Fruit fly (Drosophila melanogaster) whole organism, embryonic: Measurements from ENCODE around the gene GstD5.

Experiments
- Adf1 ChIP-seq: fragments of 200-800 bp; sonication (Bioruptor generic); IDR thresholded peaks from 2 replicates; pipeline ENCODE4 v1.3.6; 2022; ENCODE audit warnings: missing biosample characterization, missing genetic modification characterization
- CG12104 ChIP-seq: fragments of 200-800 bp; sonication (Bioruptor generic); optimal IDR thresholded peaks from 3 replicates; lab custom pipeline; 2016; ENCODE audit warnings: missing biosample characterization, missing genetic modification characterization
- CG12155 ChIP-seq: fragments of 200-800 bp; sonication (Bioruptor generic); optimal IDR thresholded peaks from 3 replicates; lab custom pipeline; 2016; ENCODE audit warnings: missing biosample characterization, missing genetic modification characterization
- CG15696 ChIP-seq: fragments of 200-800 bp; sonication (Bioruptor generic); optimal IDR thresholded peaks from 2 replicates; lab custom pipeline; 2019; ENCODE audit warnings: missing biosample characterization, mild to moderate bottlenecking, missing genetic modification characterization, moderate library complexity
- CG17359 ChIP-seq: fragments of 200-800 bp; sonication (Bioruptor generic); optimal IDR thresholded peaks from 3 replicates; lab custom pipeline; 2018; ENCODE audit warnings: missing biosample characterization, mild to moderate bottlenecking, missing genetic modification characterization, moderate library complexity
- CG17385 ChIP-seq: fragments of 200-800 bp; sonication (Bioruptor generic); optimal IDR thresholded peaks from 3 replicates; lab custom pipeline; 2018; ENCODE audit warnings: missing biosample characterization, mild to moderate bottlenecking, missing genetic modification characterization
- CG30020 ChIP-seq: fragments of 200-800 bp; optimal IDR thresholded peaks from 2 replicates; lab custom pipeline; 2019; ENCODE audit warnings: missing biosample characterization, mild to moderate bottlenecking, missing genetic modification characterization, moderate library complexity
- CG3281 ChIP-seq: fragments of 200-800 bp; sonication (Bioruptor generic); optimal IDR thresholded peaks from 3 replicates; lab custom pipeline; 2017; ENCODE audit warnings: missing biosample characterization, mild to moderate bottlenecking, missing genetic modification characterization
- CG33557 ChIP-seq: fragments of 200-800 bp; sonication (Bioruptor generic); optimal IDR thresholded peaks from 2 replicates; lab custom pipeline; 2019; ENCODE audit warnings: missing biosample characterization, mild to moderate bottlenecking, missing genetic modification characterization, moderate library complexity
- CG4820 ChIP-seq: fragments of 200-800 bp; sonication (Bioruptor generic); optimal IDR thresholded peaks from 3 replicates; lab custom pipeline; 2016; ENCODE audit warnings: missing biosample characterization, missing genetic modification characterization
- CG4854 ChIP-seq: fragments of 200-800 bp; sonication (Bioruptor generic); optimal IDR thresholded peaks from 2 replicates; lab custom pipeline; 2016; ENCODE audit warnings: missing biosample characterization, missing genetic modification characterization, inconsistent platforms
- CG7745 ChIP-seq: fragments of 200-800 bp; sonication (Bioruptor generic); optimal IDR thresholded peaks from 2 replicates; lab custom pipeline; 2018; ENCODE audit warnings: missing biosample characterization, mild to moderate bottlenecking, missing genetic modification characterization, moderate library complexity
- CG8388 ChIP-seq: fragments of 200-800 bp; sonication (Bioruptor generic); optimal IDR thresholded peaks from 2 replicates; lab custom pipeline; 2019; ENCODE audit warnings: missing biosample characterization, mild to moderate bottlenecking, missing genetic modification characterization, moderate library complexity
- CG9215 ChIP-seq: fragments of 200-800 bp; sonication (Bioruptor generic); IDR thresholded peaks from 2 replicates; pipeline ENCODE4 v1.3.6; 2022; ENCODE audit warnings: missing biosample characterization, missing genetic modification characterization
- CG9727 ChIP-seq: fragments of 200-800 bp; sonication (Bioruptor generic); optimal IDR thresholded peaks from 3 replicates; lab custom pipeline; 2017; ENCODE audit warnings: missing biosample characterization, mild to moderate bottlenecking, missing genetic modification characterization
- D19A ChIP-seq: fragments of 200-800 bp; optimal IDR thresholded peaks from 3 replicates; lab custom pipeline; 2019; ENCODE audit warnings: missing biosample characterization, mild to moderate bottlenecking, missing genetic modification characterization, moderate library complexity
- Dip3 ChIP-seq: fragments of 200-800 bp; sonication (Bioruptor generic); optimal IDR thresholded peaks from 3 replicates; lab custom pipeline; 2016; ENCODE audit warnings: missing biosample characterization, missing genetic modification characterization
- Doc3 ChIP-seq: fragments of 200-800 bp; sonication (Bioruptor generic); IDR thresholded peaks from 3 replicates; pipeline ENCODE4 v1.3.6; 2022; ENCODE audit warnings: missing biosample characterization, missing genetic modification characterization; ENCODE audit not compliant: partially characterized antibody
- Dp ChIP-seq: fragments of 200-800 bp; sonication (Bioruptor generic); optimal IDR thresholded peaks from 2 replicates; lab custom pipeline; 2018; ENCODE audit warnings: missing biosample characterization, mild to moderate bottlenecking, missing genetic modification characterization, moderate library complexity
- Drgx ChIP-seq: fragments of 200-800 bp; sonication (Bioruptor generic); IDR thresholded peaks from 2 replicates; pipeline ENCODE4 v1.3.6; 2022; ENCODE audit warnings: missing biosample characterization, missing genetic modification characterization
- E2f2 ChIP-seq: fragments of 200-800 bp; sonication (Bioruptor generic); IDR thresholded peaks from 2 replicates; pipeline ENCODE4 v1.3.6; 2022; ENCODE audit warnings: missing biosample characterization, missing genetic modification characterization
- Fer2 ChIP-seq: fragments of 200-800 bp; sonication (Bioruptor generic); optimal IDR thresholded peaks from 2 replicates; lab custom pipeline; 2018; ENCODE audit warnings: missing biosample characterization, mild to moderate bottlenecking, missing genetic modification characterization, moderate library complexity
- Hmr ChIP-seq: fragments of 200-800 bp; sonication (Bioruptor generic); optimal IDR thresholded peaks from 3 replicates; lab custom pipeline; 2017; ENCODE audit warnings: mild to moderate bottlenecking, missing biosample characterization, missing genetic modification reagents, missing genetic modification characterization
- Meics ChIP-seq: fragments of 200-800 bp; sonication (Bioruptor generic); optimal IDR thresholded peaks from 2 replicates; lab custom pipeline; 2017; ENCODE audit warnings: missing biosample characterization, mild to moderate bottlenecking, missing genetic modification characterization
- Myb ChIP-seq: fragments of 200-800 bp; sonication (Bioruptor generic); optimal IDR thresholded peaks from 2 replicates; lab custom pipeline; 2016; ENCODE audit warnings: missing biosample characterization, missing genetic modification characterization
- Nf-YA ChIP-seq: fragments of 200-800 bp; sonication (Bioruptor generic); IDR thresholded peaks from 2 replicates; pipeline ENCODE4 v1.3.6; 2022; ENCODE audit warnings: missing biosample characterization, missing genetic modification characterization
- Sry-δ ChIP-seq: fragments of 200-800 bp; sonication (Bioruptor generic); optimal IDR thresholded peaks from 2 replicates; lab custom pipeline; 2016; ENCODE audit warnings: missing biosample characterization, missing genetic modification characterization
- amos ChIP-seq: fragments of 200-800 bp; sonication (Bioruptor generic); IDR thresholded peaks from 2 replicates; pipeline ENCODE4 v1.3.6; 2022; ENCODE audit warnings: missing biosample characterization, missing genetic modification characterization; ENCODE audit not compliant: partially characterized antibody
- cas ChIP-seq: fragments of 200-800 bp; sonication (Bioruptor generic); IDR thresholded peaks from 2 replicates; pipeline ENCODE4 v1.3.6; 2022; ENCODE audit warnings: missing biosample characterization, missing genetic modification characterization
- chinmo ChIP-seq: fragments of 200-800 bp; sonication (Bioruptor generic); IDR thresholded peaks from 4 replicates; pipeline ENCODE4 v1.3.6; 2022; ENCODE audit warnings: missing biosample characterization, missing genetic modification characterization; ENCODE audit not compliant: partially characterized antibody
- ci ChIP-seq: fragments of 200-800 bp; sonication (Bioruptor generic); IDR thresholded peaks from 3 replicates; pipeline ENCODE4 v1.3.6; 2022; ENCODE audit warnings: missing biosample characterization, missing genetic modification characterization
- corto ChIP-seq: fragments of 200-800 bp; sonication (Bioruptor generic); optimal IDR thresholded peaks from 2 replicates; lab custom pipeline; 2016; ENCODE audit warnings: missing biosample characterization, mild to moderate bottlenecking, missing genetic modification characterization, moderate library complexity
- dmrt11E ChIP-seq: fragments of 200-800 bp; sonication (Bioruptor generic); optimal IDR thresholded peaks from 3 replicates; lab custom pipeline; 2018; ENCODE audit warnings: missing biosample characterization, mild to moderate bottlenecking, missing genetic modification characterization, moderate library complexity
- exex ChIP-seq: fragments of 200-800 bp; sonication (Bioruptor generic); optimal IDR thresholded peaks from 4 replicates; lab custom pipeline; 2018; ENCODE audit warnings: missing biosample characterization, mild to moderate bottlenecking, missing genetic modification characterization, moderate library complexity
- fd96Cb ChIP-seq: fragments of 200-800 bp; sonication (Bioruptor generic); optimal IDR thresholded peaks from 2 replicates; lab custom pipeline; 2018; ENCODE audit warnings: missing biosample characterization, mild to moderate bottlenecking, missing genetic modification characterization, moderate library complexity
- gsb-n ChIP-seq: fragments of 200-800 bp; sonication (Bioruptor generic); optimal IDR thresholded peaks from 3 replicates; lab custom pipeline; 2018; ENCODE audit warnings: missing biosample characterization, mild to moderate bottlenecking, missing genetic modification characterization
- ham ChIP-seq: fragments of 200-800 bp; sonication (Bioruptor generic); IDR thresholded peaks from 2 replicates; pipeline ENCODE4 v1.3.6; 2022; ENCODE audit warnings: missing biosample characterization, missing genetic modification characterization
- her ChIP-seq: fragments of 200-800 bp; sonication (Bioruptor generic); optimal IDR thresholded peaks from 2 replicates; lab custom pipeline; 2016; ENCODE audit warnings: missing biosample characterization, missing genetic modification characterization
- lbe ChIP-seq: fragments of 200-800 bp; sonication (Bioruptor generic); optimal IDR thresholded peaks from 2 replicates; lab custom pipeline; 2016; ENCODE audit warnings: missing biosample characterization, mild to moderate bottlenecking, missing genetic modification characterization
- lmd ChIP-seq: fragments of 200-800 bp; sonication (Bioruptor generic); IDR thresholded peaks from 2 replicates; pipeline ENCODE4 v1.3.6; 2022; ENCODE audit warnings: missing biosample characterization, missing genetic modification characterization
- luna ChIP-seq: fragments of 200-800 bp; sonication (Bioruptor generic); optimal IDR thresholded peaks from 2 replicates; lab custom pipeline; 2016; ENCODE audit warnings: missing biosample characterization, missing genetic modification characterization
- odd ChIP-seq: fragments of 200-800 bp; sonication (Bioruptor generic); optimal IDR thresholded peaks from 2 replicates; lab custom pipeline; 2017; ENCODE audit warnings: missing biosample characterization, mild to moderate bottlenecking, missing genetic modification characterization
- psq ChIP-seq: fragments of 200-800 bp; sonication (Bioruptor generic); optimal IDR thresholded peaks from 2 replicates; lab custom pipeline; 2017; ENCODE audit warnings: missing biosample characterization, missing genetic modification characterization
- stwl ChIP-seq: fragments of 200-800 bp; sonication (Bioruptor generic); optimal IDR thresholded peaks from 3 replicates; lab custom pipeline; 2018; ENCODE audit warnings: missing biosample characterization, mild to moderate bottlenecking, missing genetic modification characterization, moderate library complexity
- tin ChIP-seq: fragments of 200-800 bp; sonication (Bioruptor generic); optimal IDR thresholded peaks from 3 replicates; lab custom pipeline; 2016; ENCODE audit warnings: missing biosample characterization, missing genetic modification characterization
- toy ChIP-seq: fragments of 200-800 bp; sonication (Bioruptor generic); IDR thresholded peaks from 2 replicates; pipeline ENCODE4 v1.3.6; 2022; ENCODE audit warnings: missing biosample characterization, missing genetic modification characterization
- zf30C ChIP-seq: fragments of 200-800 bp; sonication (Bioruptor generic); optimal IDR thresholded peaks from 3 replicates; lab custom pipeline; 2018; ENCODE audit warnings: missing biosample characterization, mild to moderate bottlenecking, missing genetic modification characterization

The GstD5 gene

dm6 chr3R:12406235-12407196, 31.0 kb downstream of the GstD5 start, which contains the start of gene CG5167 (continued):
- peak; percentile 45 for TF ChIP-seq Sry-δ
- peak; percentile 60 for TF ChIP-seq stwl (tag; lab: Kevin White, UChicago)
- TF ChIP-seq ci: peak; percentile 43; the same call in 1 of the 3 replicates
- peak; percentile 5 for TF ChIP-seq CG30020
- TF ChIP-seq Fer2 (tag; lab: Kevin White, UChicago): no peak
- TF ChIP-seq Dip3 (GFP tag; lab: Kevin White, UChicago): peak; percentile 7
- peak; percentile 23 for TF ChIP-seq CG17385 (GFP tag; lab: Kevin White, UChicago)
- TF ChIP-seq zf30C (GFP tag; lab: Kevin White, UChicago): no peak
- TF ChIP-seq CG9727: peak; percentile 59
- TF ChIP-seq CG33557 (GFP tag; lab: Kevin White, UChicago): peak; percentile 19
- TF ChIP-seq CG12155 (GFP tag; lab: Kevin White, UChicago): peak; percentile 38
- peak; percentile 3 for TF ChIP-seq odd (GFP tag; lab: Kevin White, UChicago)
- peak; percentile 42 for TF ChIP-seq dmrt11E (tag; lab: Kevin White, UChicago)
- peak; percentile 24 for TF ChIP-seq CG3281 (GFP tag; lab: Kevin White, UChicago)
- TF ChIP-seq toy (GFP tag; lab: Robert Waterston, UW): no peak
- TF ChIP-seq Meics (GFP tag; lab: Kevin White, UChicago): peak; percentile 38
- peak; percentile 51 for TF ChIP-seq D19A (tag; lab: Kevin White, UChicago)
- TF ChIP-seq Drgx (GFP tag; lab: Robert Waterston, UW): peak; percentile 54; the same call in 1 of the 2 replicates
- peak; percentile 89 for TF ChIP-seq exex (tag; lab: Kevin White, UChicago)
- peak; percentile 99 for TF ChIP-seq CG4820 (GFP tag; lab: Kevin White, UChicago)
- no peak for TF ChIP-seq psq
- TF ChIP-seq Dp: peak; percentile 45
- peak; percentile 39 for TF ChIP-seq CG15696 (tag; lab: Kevin White, UChicago)
- no peak for TF ChIP-seq ham (GFP tag; lab: Robert Waterston, UW)
- TF ChIP-seq Nf-YA (GFP tag; lab: Robert Waterston, UW): no peak
- TF ChIP-seq fd96Cb (tag; lab: Kevin White, UChicago): peak; percentile 9
- peak; percentile 35 for TF ChIP-seq Hmr (GFP tag; lab: Kevin White, UChicago)
- peak; percentile 36 for TF ChIP-seq CG12104 (GFP tag; lab: Kevin White, UChicago)
- 0 out of 4 replicates have a peak, but pooled peaks have one; percentile 25 for TF ChIP-seq chinmo
- TF ChIP-seq CG7745 (tag; lab: Kevin White, UChicago): no peak
- TF ChIP-seq CG8388 (GFP tag; lab: Kevin White, UChicago): peak; percentile 24
- no peak for TF ChIP-seq CG4854 (GFP tag; lab: Kevin White, UChicago)
- TF ChIP-seq lmd (GFP tag; lab: Robert Waterston, UW): peak; percentile 16; the same call in 1 of the 2 replicates
- TF ChIP-seq Doc3 (GFP tag; lab: Robert Waterston, UW): peak; percentile 53; the same call in 1 of the 3 replicates
- TF ChIP-seq gsb-n: peak; percentile 7
- TF ChIP-seq lbe (GFP tag; lab: Kevin White, UChicago): peak; percentile 12
- TF ChIP-seq Adf1 (GFP tag; lab: Robert Waterston, UW): no peak
- peak; percentile 49 for TF ChIP-seq CG17359 (tag; lab: Kevin White, UChicago)
- peak; percentile 50; the same call in 1 of the 2 replicates for TF ChIP-seq E2f2 (GFP tag; lab: Robert Waterston, UW)
- peak; percentile 22 for TF ChIP-seq luna (GFP tag; lab: Kevin White, UChicago)
- TF ChIP-seq cas: no peak
- TF ChIP-seq amos (GFP tag; lab: Robert Waterston, UW): peak; percentile 7; the same call in 1 of the 2 replicates
- TF ChIP-seq corto (GFP tag; lab: Kevin White, UChicago): peak; percentile 35
- TF ChIP-seq Myb: peak; percentile 9
- no peak for TF ChIP-seq CG9215 (GFP tag; lab: Robert Waterston, UW)
- peak; percentile 18 for TF ChIP-seq tin (GFP tag; lab: Kevin White, UChicago)
- no peak for TF ChIP-seq her (GFP tag; lab: Kevin White, UChicago)
